Worm (Caenorhabditis elegans) whole organism, L2 larva: ENCODE measurements around the gene F15D4.5.

ENCODE experiments used
- elt-3 ChIP-seq: sonication (generic microtip); optimal IDR thresholded peaks from 2 replicates; lab custom pipeline; 2017; ENCODE audit warnings: missing biosample characterization, missing genetic modification characterization
- nhr-10 ChIP-seq: sonication (generic microtip); optimal IDR thresholded peaks from 2 replicates; lab custom pipeline; 2017; ENCODE audit warnings: missing biosample characterization, missing genetic modification characterization
- nhr-77 ChIP-seq: fragments of 150-350 bp; optimal IDR thresholded peaks from 2 replicates; lab custom pipeline; 2014; ENCODE audit warnings: missing biosample characterization, missing genetic modification characterization
- zag-1 ChIP-seq: fragments of 150-350 bp; optimal IDR thresholded peaks from 2 replicates; lab custom pipeline; 2014; ENCODE audit warnings: missing biosample characterization, missing genetic modification characterization

DNA sequence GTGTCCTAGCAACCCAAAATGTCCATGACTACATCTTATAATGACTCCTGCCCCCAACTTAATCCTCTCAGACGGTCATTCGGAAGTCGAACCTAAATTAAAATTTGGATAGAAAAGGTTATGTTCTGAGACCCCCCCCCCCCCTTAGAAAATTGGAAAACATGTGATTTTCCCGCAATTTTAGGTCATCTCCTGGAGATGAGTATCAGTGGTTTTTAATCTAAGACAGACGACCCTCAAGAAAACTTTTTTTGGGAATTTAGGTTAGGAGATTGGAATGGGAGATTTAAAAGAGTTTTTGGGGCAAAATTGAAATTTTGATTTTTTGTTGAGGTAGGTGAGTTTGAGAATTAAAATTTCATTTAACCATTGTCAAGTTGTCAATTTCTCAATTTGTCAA lies 48.3 kb downstream of the F15D4.5 start:
- TF ChIP-seq nhr-10 (tag; lab: Kevin White, UChicago) (no peak), zag-1 (no peak), elt-3 (no peak), nhr-77 (tag; lab: Kevin White, UChicago) (no peak)
